Fruit fly (Drosophila melanogaster): ENCODE data around the gene CG11162.

Gene CG11162

dm6 chrX:13643961-13644360, 32.7 kb upstream of the CG11162 start (continued):
- TF ChIP-seq Aef1 (GFP tag; IDR thresholded peaks at IDR 0.05) (peak; percentile 70; the same call in 2 of the 3 replicates), slp2 (GFP tag; optimal IDR thresholded peaks at IDR 0.05) (peak; percentile 15), CrebB (tag; optimal IDR thresholded peaks at IDR 0.05) (no peak), B-H1 (GFP tag; IDR thresholded peaks at IDR 0.05) (peak; percentile 74), CG10321 (GFP tag; IDR thresholded peaks at IDR 0.05) (no peak), HLH3B (GFP tag; IDR thresholded peaks at IDR 0.05) (peak; percentile 54), crc (GFP tag; optimal IDR thresholded peaks at IDR 0.05) (no peak), CG18764 (GFP tag; optimal IDR thresholded peaks at IDR 0.05) (peak; percentile 44), NC2α (GFP tag; optimal IDR thresholded peaks at IDR 0.05) (no peak), CG2129 (GFP tag; IDR thresholded peaks at IDR 0.05; ENCODE audit: partially characterized antibody) (no peak), E2f1 (GFP tag; IDR thresholded peaks at IDR 0.05) (peak; percentile 63; the same call in 1 of the 2 replicates), Abd-B (GFP tag; optimal IDR thresholded peaks at IDR 0.05) (no peak), ac (GFP tag; optimal IDR thresholded peaks at IDR 0.05) (no peak), row (GFP tag; IDR thresholded peaks at IDR 0.05) (peak; percentile 71), CG11504 (tag; optimal IDR thresholded peaks at IDR 0.05) (peak; percentile 68), wdn (GFP tag; IDR thresholded peaks at IDR 0.05) (no peak), aop (GFP tag; IDR thresholded peaks at IDR 0.05) (no peak), Gug (GFP tag; IDR thresholded peaks at IDR 0.05) (0 out of 4 replicates have a peak, but pooled peaks have one; percentile 10), tll (GFP tag; optimal IDR thresholded peaks at IDR 0.05) (no peak), CG4854 (GFP tag; optimal IDR thresholded peaks at IDR 0.05) (no peak), CG17359 (tag; optimal IDR thresholded peaks at IDR 0.05) (peak; percentile 76), CG10565 (GFP tag; optimal IDR thresholded peaks at IDR 0.05) (no peak), ERR (GFP tag; optimal IDR thresholded peaks at IDR 0.05) (no peak), Hr39 (optimal IDR thresholded peaks at IDR 0.05) (no peak), CG12299 (tag; optimal IDR thresholded peaks at IDR 0.05) (no peak), Bgb (GFP tag; IDR thresholded peaks at IDR 0.05; ENCODE audit: partially characterized antibody) (no peak; the same call in 1 of the 2 replicates), Sox102F (GFP tag; optimal IDR thresholded peaks at IDR 0.05) (peak; percentile 63), lmd (GFP tag; IDR thresholded peaks at IDR 0.05) (peak; percentile 26; the same call in 1 of the 2 replicates), CG1647 (GFP tag; optimal IDR thresholded peaks at IDR 0.05) (peak; percentile 53), CG31388 (GFP tag; optimal IDR thresholded peaks at IDR 0.05) (no peak), dpn (GFP tag; optimal IDR thresholded peaks at IDR 0.05) (peak; percentile 39 to 49), dysf (GFP tag; IDR thresholded peaks at IDR 0.05) (peak; percentile 75), Max (GFP tag; optimal IDR thresholded peaks at IDR 0.05) (peak; percentile 39), CG5245 (GFP tag; optimal IDR thresholded peaks at IDR 0.05) (peak; percentile 57), gro (GFP tag; optimal IDR thresholded peaks at IDR 0.05) (no peak), Adf1 (GFP tag; IDR thresholded peaks at IDR 0.05) (no peak), CG6272 (GFP tag; IDR thresholded peaks at IDR 0.05) (peak; percentile 37; the same call in 1 of the 2 replicates), jigr1 (GFP tag; IDR thresholded peaks at IDR 0.05) (peak; percentile 51; the same call in 1 of the 3 replicates), Mes4 (GFP tag; optimal IDR thresholded peaks at IDR 0.05) (no peak), CG12769 (tag; optimal IDR thresholded peaks at IDR 0.05) (peak; percentile 15), croc (GFP tag; conservative IDR thresholded peaks at IDR 0.05) (no peak; the same call in 2 of the 3 replicates), CG3407 (GFP tag; optimal IDR thresholded peaks at IDR 0.05) (no peak), knrl (GFP tag; IDR thresholded peaks at IDR 0.05; ENCODE audit: partially characterized antibody) (no peak), CG31365 (tag; optimal IDR thresholded peaks at IDR 0.05) (no peak), CG7963 (GFP tag; IDR thresholded peaks at IDR 0.05; ENCODE audit: partially characterized antibody) (no peak), CG11093 (GFP tag; IDR thresholded peaks at IDR 0.05) (no peak), trem (tag; optimal IDR thresholded peaks at IDR 0.05) (peak; percentile 21), CG9797 (GFP tag; optimal IDR thresholded peaks at IDR 0.05) (no peak), hb (GFP tag; IDR thresholded peaks at IDR 0.05; ENCODE audit: partially characterized antibody) (no peak), CG17328 (GFP tag; IDR thresholded peaks at IDR 0.05) (0 out of 2 replicates have a peak, but pooled peaks have one; percentile 27), CG10959 (GFP tag; IDR thresholded peaks at IDR 0.05) (peak; percentile 40; the same call in 1 of the 2 replicates)
